Worm (Caenorhabditis elegans) whole organism, midembryonic: ENCODE results near the gene pmp-4.

Experiments used
- T22C8.4 ChIP-seq: fragments of 200-800 bp; sonication (Bioruptor generic); IDR thresholded peaks from 2 replicates; pipeline ENCODE4 v1.3.6; 2022; ENCODE audit warnings: missing genetic modification characterization, missing compliant biosample characterization
- cog-1 ChIP-seq: sonication (generic microtip); optimal IDR thresholded peaks from 2 replicates; lab custom pipeline; 2016; ENCODE audit warnings: missing genetic modification characterization, missing compliant biosample characterization
- flt-1 ChIP-seq: fragments of 200-800 bp; sonication (Bioruptor generic); IDR thresholded peaks from 2 replicates; pipeline ENCODE4 v1.3.6; 2022; ENCODE audit warnings: missing genetic modification characterization, missing compliant biosample characterization
- klf-2 ChIP-seq: fragments of 200-800 bp; sonication (Bioruptor generic); conservative IDR thresholded peaks from 2 replicates; pipeline ENCODE4 v1.3.6; 2022; ENCODE audit warnings: missing genetic modification reagents, missing genetic modification characterization, missing compliant biosample characterization
- med-1 ChIP-seq: sonication (generic microtip); optimal IDR thresholded peaks from 2 replicates; lab custom pipeline; 2017; ENCODE audit warnings: missing genetic modification characterization, mild to moderate bottlenecking, missing compliant biosample characterization, antibody characterized with exemption, missing genetic modification reagents; ENCODE audit not compliant: insufficient read depth
- ref-1 ChIP-seq: fragments of 200-800 bp; sonication (Bioruptor generic); conservative IDR thresholded peaks from 2 replicates; pipeline ENCODE4 v1.3.6; 2022; ENCODE audit warnings: missing genetic modification reagents, missing genetic modification characterization, missing compliant biosample characterization
- tab-1 ChIP-seq: fragments of 200-800 bp; sonication (Bioruptor generic); IDR thresholded peaks from 2 replicates; pipeline ENCODE4 v1.3.6; 2022; ENCODE audit warnings: missing genetic modification characterization, missing compliant biosample characterization
- ztf-23 ChIP-seq: fragments of 200-800 bp; sonication (Bioruptor generic); IDR thresholded peaks from 2 replicates; pipeline ENCODE4 v1.3.6; 2022; ENCODE audit warnings: missing genetic modification reagents, missing genetic modification characterization, missing compliant biosample characterization
- ztf-29 ChIP-seq: fragments of 200-800 bp; sonication (Bioruptor generic); IDR thresholded peaks from 2 replicates; pipeline ENCODE4 v1.3.6; 2022; ENCODE audit warnings: missing genetic modification reagents, missing genetic modification characterization, missing compliant biosample characterization

The pmp-4 gene

DNA sequence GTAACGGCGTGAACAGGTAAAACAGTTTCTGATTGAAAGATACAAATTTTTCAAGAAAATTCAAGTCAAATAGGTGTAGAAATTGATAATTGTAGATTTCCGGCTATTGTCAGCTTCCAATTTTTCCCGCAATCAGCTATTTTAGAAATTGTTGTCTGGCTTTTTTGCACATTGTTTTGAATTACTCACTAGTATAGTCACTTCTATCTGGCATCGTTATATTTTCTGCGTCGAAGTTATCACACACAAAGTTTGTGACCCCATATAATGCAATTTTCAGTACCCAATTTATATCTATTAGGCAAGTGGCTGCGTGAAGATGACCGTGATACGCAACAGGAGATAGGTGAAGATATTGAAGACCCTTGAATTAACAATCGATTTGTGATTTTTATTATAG lies 29.8 kb upstream of the pmp-4 start:
- TF ChIP-seq ztf-29 (GFP tag; lab: Robert Waterston, UW) (no peak), ref-1 (no peak), ztf-23 (GFP tag; lab: Robert Waterston, UW) (no peak), flt-1 (GFP tag; lab: Robert Waterston, UW) (no peak), cog-1 (no peak), klf-2 (GFP tag; lab: Robert Waterston, UW) (no peak), T22C8.4 (GFP tag; lab: Robert Waterston, UW) (no peak), tab-1 (GFP tag; lab: Robert Waterston, UW) (no peak), med-1 (no peak)

DNA sequence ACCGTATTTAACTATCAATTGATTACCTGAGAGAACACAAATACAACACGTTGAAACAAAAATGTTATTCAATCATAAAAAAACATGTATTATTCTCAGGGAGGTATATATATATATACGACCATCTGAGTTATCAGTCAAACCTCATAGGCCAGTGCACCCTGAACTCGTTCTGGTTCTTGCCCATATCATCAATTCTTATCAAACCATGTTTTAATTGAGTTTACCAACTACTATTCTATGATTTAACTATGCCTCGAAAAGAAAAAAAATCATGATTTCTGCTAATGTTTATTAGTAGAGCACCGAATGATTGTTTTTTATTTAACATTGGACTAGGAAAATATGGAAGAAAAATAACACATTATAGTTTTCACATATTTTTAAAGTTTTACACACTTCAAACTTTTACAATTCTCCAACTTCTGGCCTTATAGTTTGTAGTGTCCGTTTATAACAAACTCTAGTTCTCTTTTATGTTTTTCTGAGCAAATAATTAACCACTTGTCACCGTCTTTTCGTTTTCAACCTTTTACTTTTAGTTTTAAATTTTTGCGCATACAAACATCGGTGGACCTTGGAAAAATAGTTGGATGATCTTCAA lies 26.9 kb upstream of the pmp-4 start:
- TF ChIP-seq cog-1 (no peak), ztf-23 (GFP tag; lab: Robert Waterston, UW) (no peak), ztf-29 (GFP tag; lab: Robert Waterston, UW) (no peak), med-1 (no peak), flt-1 (GFP tag; lab: Robert Waterston, UW) (no peak), klf-2 (GFP tag; lab: Robert Waterston, UW) (no peak)

DNA sequence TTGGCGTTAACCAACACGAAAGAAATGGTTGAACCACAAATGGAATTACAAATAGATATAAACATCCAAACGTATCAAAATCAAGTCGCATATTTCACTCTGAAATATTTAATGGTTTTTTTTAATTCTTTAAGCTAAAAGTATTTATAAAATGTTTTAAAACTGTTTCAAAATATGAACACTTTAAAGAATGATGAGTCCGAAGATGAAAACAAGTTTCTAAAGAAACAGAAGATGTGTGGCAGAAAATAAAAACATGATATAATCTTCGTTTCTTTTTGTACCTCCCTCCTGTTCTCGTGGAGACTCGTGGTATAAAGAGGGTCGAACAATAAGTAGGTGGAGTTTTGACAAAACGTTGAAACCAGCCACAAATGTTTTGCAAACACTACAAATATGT lies 25.9 kb upstream of the pmp-4 start, which contains the start of gene lact-6:
TSS of gene lact-6 (minus strand) at position 101 of the 400 bp plus-strand sequence.
- TF ChIP-seq ztf-23 (GFP tag; lab: Robert Waterston, UW) (no peak), med-1 (no peak), klf-2 (GFP tag; lab: Robert Waterston, UW) (no peak), tab-1 (GFP tag; lab: Robert Waterston, UW) (no peak), T22C8.4 (GFP tag; lab: Robert Waterston, UW) (no peak), cog-1 (no peak), ref-1 (no peak), flt-1 (GFP tag; lab: Robert Waterston, UW) (no peak), ztf-29 (GFP tag; lab: Robert Waterston, UW) (no peak)

DNA sequence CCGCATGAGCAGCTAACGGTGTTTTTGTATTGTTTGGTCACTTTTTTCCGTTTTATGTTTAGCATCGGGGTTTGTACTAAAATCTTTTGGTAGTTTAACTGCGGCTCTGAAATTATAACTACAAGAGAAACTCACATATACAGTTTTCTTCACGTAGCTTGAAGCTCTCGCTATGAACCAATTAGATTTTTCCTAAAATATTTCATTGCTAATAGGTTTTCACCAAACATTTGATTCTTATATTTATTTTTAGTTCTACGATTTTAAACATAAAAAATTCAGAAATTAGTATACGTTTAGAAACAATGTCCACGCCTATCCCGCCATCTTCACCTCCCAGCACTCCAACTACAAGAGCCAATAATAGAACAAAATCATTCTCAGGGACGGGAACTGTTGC lies 22.0 kb upstream of the pmp-4 start, which contains the start of gene C06A12.3:
TSS of gene C06A12.3 (plus strand) at position 301 of the 400 bp plus-strand sequence.
- no peak for TF ChIP-seq med-1
- TF ChIP-seq ztf-29 (GFP tag; lab: Robert Waterston, UW), result no peak
- no peak for TF ChIP-seq ztf-23 (GFP tag; lab: Robert Waterston, UW)
- TF ChIP-seq klf-2 (GFP tag; lab: Robert Waterston, UW), result no peak
- no peak for TF ChIP-seq ref-1

DNA sequence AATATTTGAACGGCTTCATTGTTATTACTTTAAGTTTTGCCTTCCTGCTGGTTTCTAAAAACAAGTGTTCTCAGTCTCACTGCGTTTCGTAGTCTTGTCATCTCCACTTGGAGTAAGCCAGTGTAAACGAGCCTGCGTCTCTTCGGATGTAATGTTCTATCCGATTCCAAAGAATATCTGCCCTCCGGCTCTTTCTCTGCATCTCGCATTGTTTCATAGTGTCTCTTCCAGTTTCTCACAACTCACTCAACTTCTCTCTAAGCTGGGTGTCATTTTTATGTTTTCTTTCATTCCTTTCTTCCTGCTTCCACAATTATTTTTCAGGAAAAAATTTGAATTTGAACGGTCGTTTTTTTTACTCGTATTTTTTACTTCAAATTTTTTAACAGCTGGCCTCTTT lies 21.5 kb upstream of the pmp-4 start:
- TF ChIP-seq T22C8.4 (GFP tag; lab: Robert Waterston, UW), result no peak
- no peak for TF ChIP-seq ztf-29 (GFP tag; lab: Robert Waterston, UW)
- no peak for TF ChIP-seq flt-1 (GFP tag; lab: Robert Waterston, UW)
- TF ChIP-seq med-1, result no peak

DNA sequence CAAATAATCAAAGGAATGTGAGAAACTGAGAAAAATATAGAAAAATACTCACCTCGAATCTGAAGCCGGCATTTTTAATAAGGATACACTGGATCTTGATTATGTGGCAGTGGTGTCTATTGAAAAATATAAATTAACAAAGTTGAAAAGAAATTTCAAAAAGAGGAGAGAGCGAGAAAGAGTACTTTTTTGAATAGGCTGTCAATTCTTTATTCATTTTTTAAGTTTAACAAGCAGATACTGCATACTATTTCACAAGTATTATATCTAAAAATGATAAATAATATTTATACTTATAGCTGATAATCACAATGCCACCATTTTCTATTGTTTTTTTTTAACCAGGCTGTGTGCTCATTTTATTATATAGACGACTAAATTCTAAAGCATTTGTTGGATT lies 12.3 kb upstream of the pmp-4 start, which contains the start of gene npr-26:
TSS of gene npr-26 (minus strand) at position 101 of the 400 bp plus-strand sequence.
- TF ChIP-seq flt-1 (GFP tag; lab: Robert Waterston, UW) (no peak), ref-1 (no peak), ztf-23 (GFP tag; lab: Robert Waterston, UW) (no peak), klf-2 (GFP tag; lab: Robert Waterston, UW) (no peak), ztf-29 (GFP tag; lab: Robert Waterston, UW) (no peak), tab-1 (GFP tag; lab: Robert Waterston, UW) (no peak), cog-1 (no peak), T22C8.4 (GFP tag; lab: Robert Waterston, UW) (no peak), med-1 (no peak)

DNA sequence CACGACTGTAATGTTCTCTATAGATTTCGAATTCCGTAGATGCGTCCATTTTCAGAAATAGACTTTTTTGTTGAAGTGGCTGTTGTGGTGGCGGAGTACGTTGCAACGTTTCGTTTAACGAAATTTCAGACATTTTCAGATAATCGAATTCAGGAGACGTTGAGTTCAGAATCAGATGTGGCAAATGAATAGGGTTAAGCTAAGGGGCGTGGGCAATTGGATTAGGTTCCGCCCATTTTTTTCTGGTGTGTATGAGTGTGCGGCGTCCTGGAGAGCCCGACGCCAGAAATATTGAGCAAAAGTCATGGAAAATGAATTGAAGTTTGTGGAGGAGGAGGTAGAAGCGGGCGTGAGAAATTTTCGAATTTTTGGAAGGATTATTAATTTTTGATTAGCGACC lies 7.9 kb upstream of the pmp-4 start:
- TF ChIP-seq klf-2 (GFP tag; lab: Robert Waterston, UW) (no peak), ztf-23 (GFP tag; lab: Robert Waterston, UW) (no peak), tab-1 (GFP tag; lab: Robert Waterston, UW) (no peak), ztf-29 (GFP tag; lab: Robert Waterston, UW) (no peak), flt-1 (GFP tag; lab: Robert Waterston, UW) (no peak)

DNA sequence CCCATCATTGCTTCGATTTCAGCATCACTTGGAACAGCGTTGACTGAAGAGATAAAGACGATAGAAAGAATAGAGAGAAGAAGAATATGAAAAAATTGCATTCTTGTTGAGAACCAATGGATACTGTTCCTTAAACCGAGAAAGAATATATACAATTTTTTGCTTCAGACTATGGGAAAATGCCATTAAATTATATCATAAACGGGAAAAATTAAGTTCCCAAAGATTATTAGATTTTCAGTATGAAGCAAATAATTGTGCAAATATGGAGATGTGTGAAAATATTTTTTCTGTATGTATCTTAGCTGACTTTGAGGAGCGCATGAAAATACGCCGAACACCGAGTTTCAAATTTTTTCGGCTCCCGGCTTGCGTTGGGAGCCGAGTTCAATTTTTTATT lies 2.1 kb upstream of the pmp-4 start, which contains the start of gene T02D1.9:
TSS of gene T02D1.9 (minus strand) at position 101 of the 400 bp plus-strand sequence.
- TF ChIP-seq klf-2 (GFP tag; lab: Robert Waterston, UW) (no peak), ztf-23 (GFP tag; lab: Robert Waterston, UW) (no peak), cog-1 (no peak), ref-1 (no peak), med-1 (no peak), flt-1 (GFP tag; lab: Robert Waterston, UW) (no peak), ztf-29 (GFP tag; lab: Robert Waterston, UW) (no peak), tab-1 (GFP tag; lab: Robert Waterston, UW) (no peak), T22C8.4 (GFP tag; lab: Robert Waterston, UW) (no peak)

DNA sequence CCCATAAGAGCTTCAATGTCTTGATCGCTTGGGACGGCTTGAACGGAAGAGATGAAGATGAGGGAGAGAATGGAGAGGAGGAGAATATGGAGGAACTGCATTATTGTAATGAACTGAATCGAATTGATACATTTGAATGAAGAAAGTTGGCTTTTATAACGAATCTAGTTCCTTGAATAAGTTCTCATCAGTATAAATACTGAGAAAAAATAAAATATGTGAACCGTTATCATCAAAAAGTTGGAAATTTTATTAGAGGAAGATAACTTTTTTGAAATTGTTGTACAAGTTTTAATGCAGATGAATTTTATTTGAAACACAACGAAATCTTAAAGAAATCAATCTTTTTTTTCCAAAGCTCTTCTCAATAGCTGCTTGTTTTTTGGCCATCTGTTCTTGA lies 1.6 kb upstream of the pmp-4 start, which contains the start of gene T02D1.7:
TSS of gene T02D1.7 (minus strand) at position 101 of the 400 bp plus-strand sequence.
- TF ChIP-seq ztf-23 (GFP tag; lab: Robert Waterston, UW) (no peak), T22C8.4 (GFP tag; lab: Robert Waterston, UW) (no peak), cog-1 (no peak), klf-2 (GFP tag; lab: Robert Waterston, UW) (no peak), med-1 (no peak), flt-1 (GFP tag; lab: Robert Waterston, UW) (no peak), ztf-29 (GFP tag; lab: Robert Waterston, UW) (no peak), ref-1 (no peak), tab-1 (GFP tag; lab: Robert Waterston, UW) (no peak)

DNA sequence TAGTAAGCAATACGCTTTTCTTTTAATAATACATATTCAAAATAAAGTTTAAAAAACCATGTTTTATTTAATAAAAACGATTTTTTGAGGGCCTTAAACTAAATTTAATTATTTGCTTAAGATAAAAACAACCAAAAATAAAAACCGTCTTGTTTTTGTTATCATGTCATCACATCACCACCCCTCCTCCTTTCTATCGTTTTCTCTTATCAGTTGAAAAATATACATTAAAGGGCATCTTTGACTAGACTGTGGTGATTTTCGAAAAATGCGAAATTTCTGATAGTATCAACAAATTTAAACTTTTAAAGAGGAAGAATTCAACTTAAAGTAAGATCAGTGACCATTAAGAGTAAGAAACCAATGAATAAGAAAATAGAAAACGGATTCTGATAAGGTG lies 689 bp upstream of the pmp-4 start:
- TF ChIP-seq cog-1, result no peak
- no peak for TF ChIP-seq tab-1 (GFP tag; lab: Robert Waterston, UW)
- TF ChIP-seq flt-1 (GFP tag; lab: Robert Waterston, UW), result no peak
- no peak for TF ChIP-seq med-1
- no peak for TF ChIP-seq ztf-29 (GFP tag; lab: Robert Waterston, UW)
- TF ChIP-seq ref-1, result no peak
- no peak for TF ChIP-seq klf-2 (GFP tag; lab: Robert Waterston, UW)
